Fruit fly (Drosophila melanogaster): Measurements from ENCODE around the gene Pdf.

Gene Pdf

DNA sequence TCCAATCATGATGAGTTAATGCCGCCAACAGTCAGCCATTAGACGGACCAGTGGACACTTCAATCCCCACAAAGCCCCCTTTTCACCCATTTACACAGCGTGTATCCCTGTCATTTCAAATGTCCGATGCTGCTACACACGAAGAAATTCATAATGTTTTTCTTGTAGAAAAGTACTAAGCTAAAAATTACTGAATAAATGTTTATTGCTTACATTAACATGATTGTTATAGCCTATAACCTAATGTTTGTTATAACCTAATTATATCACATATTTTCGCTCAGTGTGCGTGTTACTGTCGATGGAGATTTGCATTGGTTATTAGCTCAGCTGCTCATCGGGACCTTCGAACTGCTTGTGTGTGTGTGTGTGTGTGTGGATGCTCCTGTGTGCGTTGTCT lies 19.4 kb downstream of the Pdf start (continued):
- TF ChIP-seq so (GFP tag; IDR thresholded peaks at IDR 0.05), result no peak
- TF ChIP-seq CG2199 (GFP tag; IDR thresholded peaks at IDR 0.05), result no peak
- no peak for TF ChIP-seq Oaz (GFP tag; IDR thresholded peaks at IDR 0.05)
- TF ChIP-seq dysf (GFP tag; IDR thresholded peaks at IDR 0.05), result 0 out of 3 replicates have a peak, but pooled peaks have one; percentile 40
- TF ChIP-seq zf30C (GFP tag; optimal IDR thresholded peaks at IDR 0.05), result no peak
- TF ChIP-seq Pdp1 (GFP tag; optimal IDR thresholded peaks at IDR 0.05), result peak; percentile 21 to 38
- TF ChIP-seq Taf1 (GFP tag; IDR thresholded peaks at IDR 0.05), result no peak
- peak; percentile 48; the same call in 1 of the 2 replicates for TF ChIP-seq Atf6 (GFP tag; IDR thresholded peaks at IDR 0.05)
- TF ChIP-seq psq (GFP tag; optimal IDR thresholded peaks at IDR 0.05), result no peak
- no peak for TF ChIP-seq CG2129 (GFP tag; IDR thresholded peaks at IDR 0.05; ENCODE audit: partially characterized antibody)
- TF ChIP-seq CG8290 (GFP tag; optimal IDR thresholded peaks at IDR 0.05), result no peak
- TF ChIP-seq CG8290 (tag; optimal IDR thresholded peaks at IDR 0.05), result peak in 1 of 2 experiments; percentile 70
- TF ChIP-seq tup (GFP tag; optimal IDR thresholded peaks at IDR 0.05), result no peak
- peak; percentile 5 for TF ChIP-seq jumu (GFP tag; optimal IDR thresholded peaks at IDR 0.05)
- no peak for TF ChIP-seq CG7928 (GFP tag; optimal IDR thresholded peaks at IDR 0.05)
- no peak for TF ChIP-seq CG33557 (GFP tag; optimal IDR thresholded peaks at IDR 0.05)
- TF ChIP-seq chinmo (GFP tag; IDR thresholded peaks at IDR 0.05; ENCODE audit: partially characterized antibody), result no peak
- TF ChIP-seq Tbp (GFP tag; optimal IDR thresholded peaks at IDR 0.05), result no peak
- TF ChIP-seq CG4820 (GFP tag; optimal IDR thresholded peaks at IDR 0.05), result no peak
- no peak for TF ChIP-seq CG9876 (GFP tag; optimal IDR thresholded peaks at IDR 0.05)
- TF ChIP-seq grau (tag; optimal IDR thresholded peaks at IDR 0.05), result peak; percentile 38
- peak; percentile 37 for TF ChIP-seq CG15269 (tag; optimal IDR thresholded peaks at IDR 0.05)
- peak; percentile 49; the same call in 1 of the 2 replicates for TF ChIP-seq ttk (GFP tag; IDR thresholded peaks at IDR 0.05)
- TF ChIP-seq gro (GFP tag; optimal IDR thresholded peaks at IDR 0.05), result no peak
- TF ChIP-seq CG6791 (GFP tag; IDR thresholded peaks at IDR 0.05; ENCODE audit: partially characterized antibody), result no peak
- TF ChIP-seq chn (GFP tag; optimal IDR thresholded peaks at IDR 0.05), result peak; percentile 16
- TF ChIP-seq CG5180 (GFP tag; optimal IDR thresholded peaks at IDR 0.05), result no peak
- no peak for TF ChIP-seq pfk (GFP tag; optimal IDR thresholded peaks at IDR 0.05)
- no peak for TF ChIP-seq pros (GFP tag; optimal IDR thresholded peaks at IDR 0.05)
- TF ChIP-seq h (optimal IDR thresholded peaks at IDR 0.05), result no peak
- no peak for TF ChIP-seq CkIIα-i1 (GFP tag; IDR thresholded peaks at IDR 0.05)
- TF ChIP-seq shn (GFP tag; optimal IDR thresholded peaks at IDR 0.05), result no peak
- TF ChIP-seq Hand (GFP tag; optimal IDR thresholded peaks at IDR 0.05), result no peak
- TF ChIP-seq Dbx (GFP tag; IDR thresholded peaks at IDR 0.05), result no peak
- no peak for TF ChIP-seq CG11456 (GFP tag; IDR thresholded peaks at IDR 0.05)
- peak; percentile 47 for TF ChIP-seq sisA (GFP tag; IDR thresholded peaks at IDR 0.05)
- TF ChIP-seq exex (tag; optimal IDR thresholded peaks at IDR 0.05), result no peak
- peak; percentile 24 for TF ChIP-seq jing (GFP tag; optimal IDR thresholded peaks at IDR 0.05)
- no peak for TF ChIP-seq CG17802 (tag; optimal IDR thresholded peaks at IDR 0.05)
- no peak for TF ChIP-seq Dref (GFP tag; IDR thresholded peaks at IDR 0.05)
- peak; percentile 45; the same call in 1 of the 2 replicates for TF ChIP-seq Xrp1 (GFP tag; IDR thresholded peaks at IDR 0.05)
- peak; percentile 55 for TF ChIP-seq CG2678 (tag; optimal IDR thresholded peaks at IDR 0.05)
- TF ChIP-seq CG4854 (GFP tag; optimal IDR thresholded peaks at IDR 0.05), result no peak
- no peak for TF ChIP-seq Sry-δ (GFP tag; optimal IDR thresholded peaks at IDR 0.05)
- TF ChIP-seq CG6689 (GFP tag; IDR thresholded peaks at IDR 0.05), result peak; percentile 50
- TF ChIP-seq Antp (GFP tag; optimal IDR thresholded peaks at IDR 0.05), result peak; percentile 10
- peak; percentile 84 for TF ChIP-seq sens (GFP tag)
- TF ChIP-seq otp (GFP tag; IDR thresholded peaks at IDR 0.05), result no peak
- no peak for TF ChIP-seq NFAT (GFP tag; IDR thresholded peaks at IDR 0.05)
- no peak for TF ChIP-seq CG7372 (GFP tag; IDR thresholded peaks at IDR 0.05)
- TF ChIP-seq CG15479 (GFP tag; optimal IDR thresholded peaks at IDR 0.05), result no peak
- peak; percentile 20 for TF ChIP-seq CG16863 (GFP tag; optimal IDR thresholded peaks at IDR 0.05)
- TF ChIP-seq CrebB (tag; optimal IDR thresholded peaks at IDR 0.05), result no peak

All from whole organism, embryonic.